Fruit fly (Drosophila melanogaster) whole organism, pupa: Measurements from ENCODE around the gene ND-MNLL.

Experiments used
- CG10348 ChIP-seq: fragments of 200-800 bp; sonication (Bioruptor generic); IDR thresholded peaks from 2 replicates; pipeline ENCODE4 v1.3.6; 2022; ENCODE audit warnings: missing biosample characterization, missing genetic modification characterization
- CG12605 ChIP-seq: fragments of 200-800 bp; sonication (Bioruptor generic); IDR thresholded peaks from 2 replicates; pipeline ENCODE4 v1.3.6; 2022; ENCODE audit warnings: missing biosample characterization, missing genetic modification characterization
- CG13204 ChIP-seq: fragments of 200-800 bp; sonication (Bioruptor generic); optimal IDR thresholded peaks from 2 replicates; lab custom pipeline; 2018; ENCODE audit warnings: missing biosample characterization, mild to moderate bottlenecking, missing genetic modification characterization, moderate library complexity
- CG14655 ChIP-seq: fragments of 200-800 bp; sonication (Bioruptor generic); optimal IDR thresholded peaks from 3 replicates; lab custom pipeline; 2017; ENCODE audit warnings: mild to moderate bottlenecking, missing biosample characterization, missing genetic modification reagents, missing genetic modification characterization
- CG15710 ChIP-seq: fragments of 200-800 bp; sonication (Bioruptor generic); optimal IDR thresholded peaks from 2 replicates; lab custom pipeline; 2018; ENCODE audit warnings: missing biosample characterization, mild to moderate bottlenecking, missing genetic modification characterization, moderate library complexity
- CG17806 ChIP-seq: fragments of 200-800 bp; sonication (Bioruptor generic); optimal IDR thresholded peaks from 2 replicates; lab custom pipeline; 2018; ENCODE audit warnings: missing biosample characterization, mild to moderate bottlenecking, missing genetic modification characterization, moderate library complexity
- CG32121 ChIP-seq: fragments of 200-800 bp; sonication (Bioruptor generic); IDR thresholded peaks from 2 replicates; pipeline ENCODE4 v1.3.6; 2022; ENCODE audit warnings: missing biosample characterization, missing genetic modification characterization
- CG34367 ChIP-seq: fragments of 200-800 bp; sonication (Bioruptor generic); optimal IDR thresholded peaks from 2 replicates; lab custom pipeline; 2018; ENCODE audit warnings: missing biosample characterization, mild to moderate bottlenecking, missing genetic modification characterization
- CG4496 ChIP-seq: fragments of 200-800 bp; sonication (Bioruptor generic); IDR thresholded peaks from 3 replicates; pipeline ENCODE4 v1.3.6; 2022; ENCODE audit warnings: missing biosample characterization, missing genetic modification characterization
- CG8159 ChIP-seq: fragments of 200-800 bp; sonication (Bioruptor generic); optimal IDR thresholded peaks from 3 replicates; lab custom pipeline; 2018; ENCODE audit warnings: missing biosample characterization, mild to moderate bottlenecking, missing genetic modification characterization, moderate library complexity
- CG8301 ChIP-seq: fragments of 200-800 bp; sonication (Bioruptor generic); optimal IDR thresholded peaks from 2 replicates; lab custom pipeline; 2018; ENCODE audit warnings: missing biosample characterization, mild to moderate bottlenecking, missing genetic modification characterization
- CG9948 ChIP-seq: fragments of 200-800 bp; sonication (Bioruptor generic); optimal IDR thresholded peaks from 2 replicates; lab custom pipeline; 2018; ENCODE audit warnings: missing biosample characterization, mild to moderate bottlenecking, missing genetic modification characterization, moderate library complexity
- D1 ChIP-seq: fragments of 200-800 bp; sonication (Bioruptor generic); optimal IDR thresholded peaks from 2 replicates; lab custom pipeline; 2018; ENCODE audit warnings: missing biosample characterization, mild to moderate bottlenecking, missing genetic modification characterization, moderate library complexity
- EcR ChIP-seq: fragments of 200-800 bp; sonication (Bioruptor generic); optimal IDR thresholded peaks from 3 replicates; lab custom pipeline; 2019; ENCODE audit warnings: missing biosample characterization, missing genetic modification characterization, mild to moderate bottlenecking, moderate library complexity, missing genetic modification reagents
- Ets98B ChIP-seq: fragments of 200-800 bp; sonication (Bioruptor generic); IDR thresholded peaks from 2 replicates; pipeline ENCODE4 v1.3.6; 2022; ENCODE audit warnings: missing biosample characterization, missing genetic modification characterization
- Pif1A ChIP-seq: fragments of 200-800 bp; sonication (Bioruptor generic); optimal IDR thresholded peaks from 3 replicates; lab custom pipeline; 2016; ENCODE audit warnings: missing biosample characterization, missing genetic modification characterization
- Pif1B ChIP-seq: fragments of 200-800 bp; sonication (Bioruptor generic); optimal IDR thresholded peaks from 3 replicates; lab custom pipeline; 2016; ENCODE audit warnings: missing biosample characterization, missing genetic modification characterization
- Snoo ChIP-seq: fragments of 200-800 bp; sonication (Bioruptor generic); optimal IDR thresholded peaks from 3 replicates; lab custom pipeline; 2017; ENCODE audit warnings: missing biosample characterization, mild to moderate bottlenecking, missing genetic modification characterization, inconsistent platforms
- fd96Ca ChIP-seq: fragments of 200-800 bp; sonication (Bioruptor generic); IDR thresholded peaks from 3 replicates; pipeline ENCODE4 v1.3.6; 2022; ENCODE audit warnings: missing biosample characterization, missing genetic modification characterization
- gl ChIP-seq: fragments of 200-800 bp; sonication (Bioruptor generic); optimal IDR thresholded peaks from 2 replicates; lab custom pipeline; 2018; ENCODE audit warnings: missing biosample characterization, mild to moderate bottlenecking, missing genetic modification characterization
- rn ChIP-seq: fragments of 200-800 bp; sonication (Bioruptor generic); IDR thresholded peaks from 2 replicates; pipeline ENCODE4 v1.3.6; 2022; ENCODE audit warnings: missing biosample characterization, missing genetic modification characterization

The ND-MNLL gene

dm6 chrX:7934679-7935078, 41.1 kb upstream of the ND-MNLL start, which contains the start of gene RpS14b:
TSS of gene RpS14b (plus strand) at chrX:7934898.
- TF ChIP-seq CG10348 (GFP tag; lab: Robert Waterston, UW) (no peak), CG17806 (no peak), Snoo (tag; lab: Kevin White, UChicago) (peak; percentile 67), CG14655 (GFP tag; lab: Kevin White, UChicago) (no peak), CG4496 (GFP tag; lab: Robert Waterston, UW) (peak; percentile 79), rn (GFP tag; lab: Robert Waterston, UW) (0 out of 2 replicates have a peak, but pooled peaks have one; percentile 6), CG13204 (GFP tag; lab: Kevin White, UChicago) (peak; percentile 30), Ets98B (peak; percentile 61), CG15710 (tag; lab: Kevin White, UChicago) (peak; percentile 55), Pif1B (GFP tag; lab: Kevin White, UChicago) (peak; percentile 10), CG8301 (tag; lab: Kevin White, UChicago) (peak; percentile 19), gl (tag; lab: Kevin White, UChicago) (peak; percentile 39), CG8159 (tag; lab: Kevin White, UChicago) (peak; percentile 28), CG9948 (tag; lab: Kevin White, UChicago) (peak; percentile 3), D1 (no peak), Pif1A (peak; percentile 42), CG12605 (peak; percentile 43; the same call in 1 of the 2 replicates), EcR (no peak), CG34367 (peak; percentile 51), CG32121 (GFP tag; lab: Robert Waterston, UW) (peak; percentile 51), fd96Ca (GFP tag; lab: Robert Waterston, UW) (peak; percentile 60; the same call in 2 of the 3 replicates)

dm6 chrX:7933210-7933915, 39.8 kb upstream of the ND-MNLL start, which contains the start of the genes Dhdds and RpS14a:
TSS of gene Dhdds (minus strand) at chrX:7933351.
TSS of gene RpS14a (plus strand) at chrX:7933742.
- no peak for TF ChIP-seq rn (GFP tag; lab: Robert Waterston, UW)
- no peak for TF ChIP-seq CG14655 (GFP tag; lab: Kevin White, UChicago)
- TF ChIP-seq CG13204 (GFP tag; lab: Kevin White, UChicago): no peak
- TF ChIP-seq CG15710 (tag; lab: Kevin White, UChicago): no peak
- TF ChIP-seq Ets98B: no peak; the same call in 1 of the 2 replicates
- TF ChIP-seq CG10348 (GFP tag; lab: Robert Waterston, UW): no peak
- TF ChIP-seq CG12605: 0 out of 2 replicates have a peak, but pooled peaks have one; percentile 18
- TF ChIP-seq CG34367: peak; percentile 38
- no peak for TF ChIP-seq fd96Ca (GFP tag; lab: Robert Waterston, UW)
- no peak for TF ChIP-seq CG32121 (GFP tag; lab: Robert Waterston, UW)
- no peak for TF ChIP-seq CG8159 (tag; lab: Kevin White, UChicago)
- no peak for TF ChIP-seq D1
- TF ChIP-seq EcR: no peak
- TF ChIP-seq CG4496 (GFP tag; lab: Robert Waterston, UW): no peak
- no peak for TF ChIP-seq CG17806
- no peak for TF ChIP-seq CG8301 (tag; lab: Kevin White, UChicago)
- peak; percentile 55 for TF ChIP-seq Snoo (tag; lab: Kevin White, UChicago)
- no peak for TF ChIP-seq Pif1B (GFP tag; lab: Kevin White, UChicago)
- peak; percentile 32 for TF ChIP-seq Pif1A
- peak; percentile 1 for TF ChIP-seq gl (tag; lab: Kevin White, UChicago)
- TF ChIP-seq CG9948 (tag; lab: Kevin White, UChicago): no peak
- TF ChIP-seq, all 21 proteins: peak for 5

dm6 chrX:7931028-7931549, 37.5 kb upstream of the ND-MNLL start, which contains the start of gene mahe:
TSS of gene mahe (minus strand) at chrX:7931382.
- no peak for TF ChIP-seq CG17806
- TF ChIP-seq D1: no peak
- TF ChIP-seq CG15710 (tag; lab: Kevin White, UChicago): no peak
- no peak for TF ChIP-seq CG9948 (tag; lab: Kevin White, UChicago)
- TF ChIP-seq CG13204 (GFP tag; lab: Kevin White, UChicago): no peak
- no peak for TF ChIP-seq Pif1A
- TF ChIP-seq EcR: no peak
- TF ChIP-seq fd96Ca (GFP tag; lab: Robert Waterston, UW): no peak
- no peak for TF ChIP-seq CG14655 (GFP tag; lab: Kevin White, UChicago)
- no peak for TF ChIP-seq rn (GFP tag; lab: Robert Waterston, UW)
- peak; percentile 31; the same call in 1 of the 2 replicates for TF ChIP-seq CG12605
- TF ChIP-seq CG8301 (tag; lab: Kevin White, UChicago): no peak
- TF ChIP-seq CG10348 (GFP tag; lab: Robert Waterston, UW): no peak
- no peak for TF ChIP-seq CG4496 (GFP tag; lab: Robert Waterston, UW)
- TF ChIP-seq CG34367: no peak
- TF ChIP-seq gl (tag; lab: Kevin White, UChicago): no peak
- TF ChIP-seq Snoo (tag; lab: Kevin White, UChicago): no peak
- TF ChIP-seq Ets98B: 0 out of 2 replicates have a peak, but pooled peaks have one; percentile 4
- TF ChIP-seq CG8159 (tag; lab: Kevin White, UChicago): no peak
- peak; percentile 0 for TF ChIP-seq Pif1B (GFP tag; lab: Kevin White, UChicago)
- TF ChIP-seq CG32121 (GFP tag; lab: Robert Waterston, UW): peak; percentile 25; the same call in 1 of the 2 replicates
- TF ChIP-seq, all 21 proteins: peak for 4

dm6 chrX:7930236-7931027, 36.8 kb upstream of the ND-MNLL start:
- TF ChIP-seq gl (tag; lab: Kevin White, UChicago) (no peak), CG4496 (GFP tag; lab: Robert Waterston, UW) (no peak; the same call in 2 of the 3 replicates), EcR (peak; percentile 40), CG12605 (peak; percentile 40; the same call in 1 of the 2 replicates), CG32121 (GFP tag; lab: Robert Waterston, UW) (0 out of 2 replicates have a peak, but pooled peaks have one; percentile 34), Snoo (tag; lab: Kevin White, UChicago) (peak; percentile 5), CG34367 (no peak), CG14655 (GFP tag; lab: Kevin White, UChicago) (no peak), CG8301 (tag; lab: Kevin White, UChicago) (peak; percentile 20), Pif1B (GFP tag; lab: Kevin White, UChicago) (no peak)
